Worm (Caenorhabditis elegans) whole organism, early embryonic: ENCODE data around the gene Y32B12B.1.

Experiments used
- B0310.2 ChIP-seq: sonication (generic microtip); optimal IDR thresholded peaks from 2 replicates; lab custom pipeline; 2016; ENCODE audit warnings: mild to moderate bottlenecking, missing genetic modification characterization, missing compliant biosample characterization
- ama-1 ChIP-seq: fragments of 150-350 bp; optimal IDR thresholded peaks from 2 replicates; lab custom pipeline; 2014
- hmbx-1 ChIP-seq: sonication (generic microtip); optimal IDR thresholded peaks from 2 replicates; lab custom pipeline; 2016; ENCODE audit warnings: mild to moderate bottlenecking, missing genetic modification characterization, missing compliant biosample characterization
- pes-1 ChIP-seq: fragments of 200-800 bp; sonication (Bioruptor generic); IDR thresholded peaks from 2 replicates; pipeline ENCODE4 v1.3.6; 2022; ENCODE audit warnings: missing genetic modification reagents, missing genetic modification characterization, missing compliant biosample characterization
- sea-1 ChIP-seq: fragments of 200-800 bp; sonication (Bioruptor generic); conservative IDR thresholded peaks from 2 replicates; pipeline ENCODE4 v1.3.6; 2022; ENCODE audit warnings: missing genetic modification characterization, missing compliant biosample characterization

- no peak for TF ChIP-seq sea-1 (GFP tag; lab: Robert Waterston, UW)
- TF ChIP-seq pes-1 (GFP tag; lab: Robert Waterston, UW): no peak
- no peak for TF ChIP-seq B0310.2 (tag; lab: Kevin White, UChicago)
- no peak for TF ChIP-seq ama-1 (lab: Kevin White, UChicago)
- TF ChIP-seq hmbx-1: no peak
Observed at ce11 chrV:16487474-16487873, 49.3 kb upstream of the Y32B12B.1 start, which contains the start of gene Y32B12A.5.
